Worm (Caenorhabditis elegans): ENCODE data around the gene srw-120.

DNA sequence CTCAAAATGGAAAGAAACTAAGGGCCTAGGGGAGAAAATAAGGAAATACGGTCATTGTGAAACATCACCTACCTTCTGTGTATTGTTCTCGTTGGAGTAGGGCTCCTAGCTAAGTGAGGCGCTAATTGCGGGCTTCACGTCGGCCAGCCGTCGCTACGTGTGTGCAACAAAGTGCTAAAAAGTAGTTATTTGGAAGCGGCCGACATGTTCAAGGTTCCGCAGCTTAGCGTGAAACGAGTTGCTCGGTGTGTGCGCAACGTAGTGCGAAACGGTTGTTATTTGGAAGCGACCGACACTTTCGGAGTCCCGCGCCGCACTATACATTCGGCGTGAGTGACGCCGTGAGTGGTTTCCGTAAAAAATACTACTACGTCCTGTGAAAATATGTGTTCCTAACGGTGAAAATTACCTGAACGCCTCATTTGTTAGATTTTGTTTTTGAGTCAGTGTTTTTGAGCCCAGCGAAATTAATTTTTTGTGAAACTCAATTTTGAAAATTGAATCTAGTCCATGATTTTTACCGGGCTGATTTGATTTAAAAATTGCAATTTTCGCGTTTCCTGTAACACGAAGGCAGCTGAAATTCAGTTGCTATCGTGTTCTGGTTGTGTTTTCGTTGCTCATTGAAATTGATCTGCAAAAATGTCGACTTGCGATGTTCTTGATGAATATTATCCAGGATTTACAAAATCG lies 24.6 kb downstream of the srw-120 start, which contains the start of gene srw-129:
- no peak for TF ChIP-seq ama-1 (optimal IDR thresholded peaks at IDR 0.05)
- no peak for TF ChIP-seq tbx-37 (GFP tag; conservative IDR thresholded peaks at IDR 0.05)
- no peak for TF ChIP-seq aly-1 (tag; optimal IDR thresholded peaks at IDR 0.05)
- no peak for TF ChIP-seq sea-1 (GFP tag; conservative IDR thresholded peaks at IDR 0.05)

Data from whole organism, early embryonic.